Fruit fly (Drosophila melanogaster) whole organism: Measurements from ENCODE around the gene HUWE1.

Experiments used
- Dll ChIP-seq: fragments of >200 bp; optimal IDR thresholded peaks from 2 replicates; lab custom pipeline; 2017
- pan ChIP-seq: fragments of >200 bp; optimal IDR thresholded peaks from 2 replicates; lab custom pipeline; 2017
- psq ChIP-seq: fragments of >200 bp; optimal IDR thresholded peaks from 2 replicates; lab custom pipeline; 2017
- usp ChIP-seq: fragments of >200 bp; optimal IDR thresholded peaks from 2 replicates; lab custom pipeline; 2017; ENCODE audit warnings: missing biosample characterization, missing genetic modification characterization, mixed read lengths

DNA sequence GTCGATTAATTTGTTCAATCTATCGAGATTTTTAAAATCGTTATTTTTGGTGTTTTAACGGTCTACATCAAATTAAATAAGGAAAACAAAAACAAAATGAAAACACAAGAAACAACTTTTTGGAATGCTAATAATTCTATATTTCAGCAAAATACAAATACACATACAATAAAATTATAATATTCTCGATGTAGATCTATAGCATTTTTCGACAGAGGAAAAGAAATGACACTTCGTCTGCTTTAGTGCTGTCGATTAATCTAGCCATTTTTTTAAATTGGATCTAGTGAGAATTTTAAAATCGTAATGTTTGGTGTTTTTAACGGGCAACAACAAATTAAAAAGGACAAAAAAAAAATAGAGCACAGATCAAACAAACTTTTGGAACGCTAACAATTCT lies 24.7 kb downstream of the HUWE1 start, which contains the start of gene Arp6:
- TF ChIP-seq usp (GFP tag; lab: Kevin White, UChicago) (no peak), Dll (no peak), pan (no peak), psq (lab: Kevin White, UChicago) (no peak)
